Worm (Caenorhabditis elegans): ENCODE measurements around the gene F28H7.8.

The F28H7.8 gene

DNA sequence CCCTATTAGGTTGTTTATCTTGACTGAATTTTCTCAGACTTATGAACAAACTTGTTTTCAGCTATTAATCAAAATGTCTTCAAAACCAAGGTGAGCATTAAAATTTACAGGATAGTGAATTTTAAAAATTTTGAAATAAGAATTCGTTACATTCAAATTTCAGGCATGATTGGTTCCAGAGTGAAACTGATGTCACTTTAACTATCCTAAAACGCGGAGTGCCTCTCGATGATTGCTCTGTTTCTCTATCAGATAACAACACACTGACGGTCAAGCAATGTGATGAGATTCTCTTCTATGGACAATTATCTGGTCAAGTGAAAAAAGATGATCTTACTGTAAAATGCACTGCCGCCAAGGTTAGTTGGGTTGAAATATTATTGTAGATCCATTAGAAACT, 12.6 kb downstream of the F28H7.8 start, which contains the start of gene D1054.3:
Gene D1054.3, plus strand, starts transcription at position 62 of the 400 bp plus-strand sequence.
- TF ChIP-seq spr-3 (GFP tag; optimal IDR thresholded peaks at IDR 0.05): no peak
- TF ChIP-seq mxl-3 (GFP tag; optimal IDR thresholded peaks at IDR 0.05): no peak
- TF ChIP-seq ama-1 (optimal IDR thresholded peaks at IDR 0.05): peak; percentile 42
- TF ChIP-seq zip-2 (tag; optimal IDR thresholded peaks at IDR 0.05): no peak
- TF ChIP-seq duxl-1 (tag; optimal IDR thresholded peaks at IDR 0.05; ENCODE audit: poor library complexity): peak; percentile 17
- no peak for TF ChIP-seq hlh-30 (tag; optimal IDR thresholded peaks at IDR 0.05; ENCODE audit: insufficient read depth)
- no peak for TF ChIP-seq fos-1 (tag; optimal IDR thresholded peaks at IDR 0.05)
- TF ChIP-seq dpl-1 (GFP tag; optimal IDR thresholded peaks at IDR 0.05): no peak
- no peak for TF ChIP-seq attf-4 (tag; optimal IDR thresholded peaks at IDR 0.05)
- TF ChIP-seq ceh-62 (tag; optimal IDR thresholded peaks at IDR 0.05): no peak
- TF ChIP-seq lin-29 (GFP tag; IDR thresholded peaks at IDR 0.05): no peak
- no peak for TF ChIP-seq mxl-2 (GFP tag; conservative IDR thresholded peaks at IDR 0.05)
- TF ChIP-seq jun-1 (tag; optimal IDR thresholded peaks at IDR 0.05): no peak
- TF ChIP-seq F10B5.3 (tag; optimal IDR thresholded peaks at IDR 0.05): no peak
- no peak for TF ChIP-seq ces-1 (GFP tag; optimal IDR thresholded peaks at IDR 0.05)
- TF ChIP-seq unc-130 (GFP tag; optimal IDR thresholded peaks at IDR 0.05): no peak
- TF ChIP-seq hif-1 (tag; optimal IDR thresholded peaks at IDR 0.05): no peak
- peak; percentile 5 for TF ChIP-seq mep-1 (tag; optimal IDR thresholded peaks at IDR 0.05)
- TF ChIP-seq arid-1 (GFP tag; conservative IDR thresholded peaks at IDR 0.05): no peak
- no peak for TF ChIP-seq tag-97 (GFP tag; IDR thresholded peaks at IDR 0.05)
- TF ChIP-seq lin-38 (GFP tag; IDR thresholded peaks at IDR 0.05): peak; percentile 53
- no peak for TF ChIP-seq daf-16 (GFP tag; optimal IDR thresholded peaks at IDR 0.05)
- no peak for TF ChIP-seq daf-16 (tag; optimal IDR thresholded peaks at IDR 0.05)
- TF ChIP-seq lin-13 (GFP tag; optimal IDR thresholded peaks at IDR 0.05): no peak

DNA sequence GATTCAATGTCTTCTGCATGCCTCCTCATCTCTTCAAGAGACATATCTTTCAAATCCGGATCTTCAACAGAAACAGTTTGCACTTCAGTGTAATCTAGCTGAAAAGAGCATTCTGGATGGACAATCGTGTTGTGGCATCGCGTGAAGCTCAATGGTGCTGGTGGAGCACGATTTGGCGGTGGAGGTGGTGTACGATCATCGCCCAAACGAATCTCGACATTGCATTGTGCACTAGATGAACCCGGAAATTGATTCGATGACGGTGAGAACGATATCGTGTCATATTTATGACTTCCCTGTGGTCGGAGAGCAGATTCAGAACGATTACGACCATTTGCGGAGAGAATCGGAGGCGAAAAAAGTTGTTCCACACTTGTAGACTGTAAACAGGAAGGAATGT, 14.5 kb downstream of the F28H7.8 start:
- no peak for TF ChIP-seq ceh-62 (tag; optimal IDR thresholded peaks at IDR 0.05)
- peak in 1 of 2 experiments; percentile 99 for TF ChIP-seq unc-62 (GFP tag; optimal IDR thresholded peaks at IDR 0.05 in 1 of 2)
- TF ChIP-seq unc-62 (tag; optimal IDR thresholded peaks at IDR 0.05): no peak

DNA sequence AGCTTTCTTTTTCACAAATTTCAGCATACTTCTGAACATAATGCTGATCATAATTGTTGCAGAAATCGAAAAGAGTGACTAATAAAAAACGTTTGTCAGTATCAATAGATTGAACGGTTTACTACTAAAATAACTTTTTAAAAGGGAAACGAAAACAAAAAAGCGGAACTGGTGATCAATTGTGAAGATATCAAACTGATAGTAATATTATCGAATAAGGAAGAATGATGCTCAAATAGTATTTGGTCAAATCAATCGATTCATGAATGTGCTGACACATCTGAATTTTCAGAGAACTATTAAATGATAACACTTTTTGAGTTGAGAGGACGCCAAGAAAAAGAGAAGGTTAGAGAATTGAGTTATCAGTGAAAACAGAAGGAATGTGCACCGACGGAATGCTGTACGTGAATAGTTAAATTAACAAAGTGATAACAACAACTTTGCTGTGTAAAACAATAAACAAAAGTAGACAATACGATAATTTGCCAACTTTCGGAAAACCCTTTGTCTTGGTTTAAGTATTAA, 17.8 kb downstream of the F28H7.8 start, which contains the start of gene D1054.5:
Gene D1054.5, minus strand, starts transcription at position 51 of the 528 bp plus-strand sequence.
- peak; percentile 55 for TF ChIP-seq pqm-1 (tag; optimal IDR thresholded peaks at IDR 0.05)
- no peak for TF ChIP-seq ama-1 (optimal IDR thresholded peaks at IDR 0.05)
- TF ChIP-seq nhr-48 (tag; optimal IDR thresholded peaks at IDR 0.05): peak; percentile 65
- no peak for TF ChIP-seq aly-2 (tag; optimal IDR thresholded peaks at IDR 0.05)
- TF ChIP-seq nhr-77 (tag; optimal IDR thresholded peaks at IDR 0.05): peak; percentile 39
- TF ChIP-seq Y75B8A.6 (GFP tag; IDR thresholded peaks at IDR 0.05): no peak
- TF ChIP-seq daf-16 (GFP tag; optimal IDR thresholded peaks at IDR 0.05): no peak
- TF ChIP-seq daf-16 (tag; optimal IDR thresholded peaks at IDR 0.05): peak; percentile 92
- TF ChIP-seq lir-3 (tag; optimal IDR thresholded peaks at IDR 0.05): no peak
- no peak for TF ChIP-seq php-3 (GFP tag; IDR thresholded peaks at IDR 0.05)
- no peak for TF ChIP-seq zip-11 (GFP tag; IDR thresholded peaks at IDR 0.05)
- TF ChIP-seq ztf-7 (tag; optimal IDR thresholded peaks at IDR 0.05): peak; percentile 4
- TF ChIP-seq fkh-10 (GFP tag; optimal IDR thresholded peaks at IDR 0.05): no peak
- TF ChIP-seq dve-1 (tag; optimal IDR thresholded peaks at IDR 0.05; ENCODE audit: insufficient read depth): peak; percentile 68
- TF ChIP-seq unc-39 (tag; optimal IDR thresholded peaks at IDR 0.05): no peak
- TF ChIP-seq nhr-28 (tag; optimal IDR thresholded peaks at IDR 0.05): peak; percentile 56
- no peak for TF ChIP-seq madf-9 (GFP tag; conservative IDR thresholded peaks at IDR 0.05)
- no peak for TF ChIP-seq daf-12 (tag; optimal IDR thresholded peaks at IDR 0.05)
- no peak for TF ChIP-seq ceh-20 (GFP tag; IDR thresholded peaks at IDR 0.05)
- TF ChIP-seq hlh-11 (tag; optimal IDR thresholded peaks at IDR 0.05): peak; percentile 74
- peak; percentile 65 for TF ChIP-seq dmd-6 (GFP tag; IDR thresholded peaks at IDR 0.05)
- TF ChIP-seq nhr-6 (tag; optimal IDR thresholded peaks at IDR 0.05): no peak
